Fruit fly (Drosophila melanogaster) whole organism, wandering third instar larva: ENCODE results near the gene Art8.
A peak's percentile ranks its signal among the peaks of the same experiment; 100 is the strongest.

ENCODE experiments used
- Abd-B ChIP-seq: fragments of >200 bp; optimal IDR thresholded peaks from 2 replicates; lab custom pipeline; 2017; ENCODE audit warnings: missing biosample characterization, missing genetic modification characterization
- CG32264 ChIP-seq: fragments of 200-800 bp; sonication (Bioruptor generic); optimal IDR thresholded peaks from 2 replicates; lab custom pipeline; 2016; ENCODE audit warnings: missing biosample characterization, missing genetic modification characterization
- CrebA ChIP-seq: fragments of 200-800 bp; sonication (Bioruptor generic); optimal IDR thresholded peaks from 2 replicates; lab custom pipeline; 2016; ENCODE audit warnings: missing biosample characterization, mild to moderate bottlenecking, missing genetic modification characterization, borderline replicate concordance
- Dfd ChIP-seq: fragments of >200 bp; optimal IDR thresholded peaks from 2 replicates; lab custom pipeline; 2017; ENCODE audit warnings: missing biosample characterization, missing genetic modification characterization
- Dif ChIP-seq: fragments of 200-275, 200-300 bp; sonication (Bioruptor generic); optimal IDR thresholded peaks from 2 replicates; lab custom pipeline; 2018; ENCODE audit warnings: missing biosample characterization, missing genetic modification characterization; ENCODE audit not compliant: partially characterized antibody
- GATAd ChIP-seq: sonication (Bioruptor generic); optimal IDR thresholded peaks from 2 replicates; lab custom pipeline; 2016; ENCODE audit warnings: missing biosample characterization, missing genetic modification characterization
- HLH106 ChIP-seq: fragments of 200-800 bp; optimal IDR thresholded peaks from 3 replicates; lab custom pipeline; 2019; ENCODE audit warnings: missing biosample characterization, mild to moderate bottlenecking, missing genetic modification characterization, moderate library complexity
- Hnf4 ChIP-seq: fragments of 200-800 bp; sonication (Bioruptor generic); optimal IDR thresholded peaks from 2 replicates; lab custom pipeline; 2016; ENCODE audit warnings: missing biosample characterization, mild to moderate bottlenecking, missing genetic modification characterization
- Hr78 ChIP-seq: fragments of >200 bp; optimal IDR thresholded peaks from 2 replicates; lab custom pipeline; 2017; ENCODE audit warnings: missing biosample characterization, missing genetic modification characterization
- Jra ChIP-seq: sonication (Bioruptor generic); optimal IDR thresholded peaks from 2 replicates; lab custom pipeline; 2016; ENCODE audit warnings: missing biosample characterization, missing genetic modification characterization
- Myc ChIP-seq: fragments of >200 bp; optimal IDR thresholded peaks from 2 replicates; lab custom pipeline; 2017
- N ChIP-seq: fragments of >200 bp; optimal IDR thresholded peaks from 2 replicates; lab custom pipeline; 2018; ENCODE audit warnings: missing biosample characterization, missing external identifiers, missing genetic modification characterization
- OdsH ChIP-seq: fragments of 200-800 bp; sonication (Bioruptor generic); optimal IDR thresholded peaks from 2 replicates; lab custom pipeline; 2016; ENCODE audit warnings: missing biosample characterization, mild to moderate bottlenecking, missing genetic modification characterization
- Rel ChIP-seq, 2 experiments: fragments of 200-800 bp; sonication (Bioruptor generic) in 1 of 2; optimal IDR thresholded peaks; 2 replicates in 1 of 2; 3 replicates in 1 of 2; lab custom pipeline; 2016 to 2019; ENCODE audit warnings: mild to moderate bottlenecking in 2 of 2, missing biosample characterization in 2 of 2, missing genetic modification characterization in 2 of 2, moderate library complexity in 1 of 2
- Sp1 ChIP-seq: fragments of 200-800 bp; sonication (Bioruptor generic); optimal IDR thresholded peaks from 3 replicates; lab custom pipeline; 2019; ENCODE audit warnings: missing biosample characterization, mild to moderate bottlenecking, missing genetic modification characterization, moderate library complexity
- br ChIP-seq: fragments of 200-800 bp; sonication (Bioruptor generic); optimal IDR thresholded peaks from 2 replicates; lab custom pipeline; 2016; ENCODE audit warnings: missing biosample characterization, missing genetic modification characterization
- brk ChIP-seq: fragments of 200-800 bp; sonication (Bioruptor generic); optimal IDR thresholded peaks from 2 replicates; lab custom pipeline; 2016; ENCODE audit warnings: missing biosample characterization, mild to moderate bottlenecking, missing genetic modification characterization
- dl ChIP-seq, 2 experiments: fragments of 175-275, 200-275 bp in 1 of 2; fragments of 200-275 bp in 1 of 2; sonication (Bioruptor generic); optimal IDR thresholded peaks; lab custom pipeline; 2018; ENCODE audit warnings: mild to moderate bottlenecking in 2 of 2, missing biosample characterization in 2 of 2, missing genetic modification characterization in 2 of 2, moderate library complexity in 2 of 2; ENCODE audit not compliant: partially characterized antibody in 2 of 2, insufficient read depth in 1 of 2
- dmrt93B ChIP-seq: fragments of 200-800 bp; sonication (Bioruptor generic); optimal IDR thresholded peaks from 2 replicates; lab custom pipeline; 2018; ENCODE audit warnings: missing biosample characterization, mild to moderate bottlenecking, missing genetic modification characterization
- dsf ChIP-seq: sonication (Bioruptor generic); optimal IDR thresholded peaks from 2 replicates; lab custom pipeline; 2016; ENCODE audit warnings: missing biosample characterization, missing genetic modification characterization, borderline replicate concordance
- ey ChIP-seq: fragments of 200-800 bp; sonication (Bioruptor generic); optimal IDR thresholded peaks from 2 replicates; lab custom pipeline; 2016; ENCODE audit warnings: missing biosample characterization, missing genetic modification characterization
- foxo ChIP-seq, 2 experiments: fragments of 200-800 bp; sonication (Bioruptor generic); optimal IDR thresholded peaks; 2 replicates in 1 of 2; 3 replicates in 1 of 2; lab custom pipeline; 2016 to 2017; ENCODE audit warnings: missing biosample characterization in 2 of 2, missing genetic modification characterization in 2 of 2
- fru ChIP-seq: fragments of 200-800 bp; sonication (Bioruptor generic); optimal IDR thresholded peaks from 3 replicates; lab custom pipeline; 2016; ENCODE audit warnings: missing biosample characterization, mild to moderate bottlenecking, missing genetic modification characterization
- h ChIP-seq: fragments of 200-800 bp; sonication (Bioruptor generic); optimal IDR thresholded peaks from 3 replicates; lab custom pipeline; 2016; ENCODE audit warnings: missing biosample characterization, mild to moderate bottlenecking, missing genetic modification characterization
- jim ChIP-seq: fragments of 175-275, 200-325 bp; sonication (Bioruptor generic); optimal IDR thresholded peaks from 2 replicates; lab custom pipeline; 2016; ENCODE audit warnings: missing biosample characterization, mild to moderate bottlenecking, missing genetic modification characterization
- pan ChIP-seq: fragments of >200 bp; optimal IDR thresholded peaks from 2 replicates; lab custom pipeline; 2017
- rgr ChIP-seq: fragments of 200-800 bp; sonication (Bioruptor generic); optimal IDR thresholded peaks from 3 replicates; lab custom pipeline; 2016; ENCODE audit warnings: missing biosample characterization, mild to moderate bottlenecking, missing genetic modification characterization
- sage ChIP-seq: fragments of 200-800 bp; sonication (Bioruptor generic); optimal IDR thresholded peaks from 2 replicates; lab custom pipeline; 2016; ENCODE audit warnings: missing biosample characterization, mild to moderate bottlenecking, missing genetic modification characterization
- sv ChIP-seq: fragments of 200-800 bp; sonication (Bioruptor generic); optimal IDR thresholded peaks from 3 replicates; lab custom pipeline; 2016; ENCODE audit warnings: missing biosample characterization, missing genetic modification characterization
- tai ChIP-seq: sonication (Bioruptor generic); optimal IDR thresholded peaks from 2 replicates; lab custom pipeline; 2016; ENCODE audit warnings: missing biosample characterization, missing genetic modification characterization
- usp ChIP-seq: fragments of >200 bp; optimal IDR thresholded peaks from 2 replicates; lab custom pipeline; 2017; ENCODE audit warnings: missing biosample characterization, missing genetic modification characterization
- woc ChIP-seq: sonication (Bioruptor generic); optimal IDR thresholded peaks from 2 replicates; lab custom pipeline; 2016; ENCODE audit warnings: missing biosample characterization, mild to moderate bottlenecking, missing genetic modification characterization

Gene Art8

dm6 chr2L:11041074-11041473 lies 30.2 kb upstream of the Art8 start:
- TF ChIP-seq usp (GFP tag; lab: Kevin White, UChicago) (no peak), Rel (GFP tag; optimal IDR thresholded peaks at IDR 0.05; lab: Kevin White, UChicago) (no peak), Rel (tag; optimal IDR thresholded peaks at IDR 0.05; lab: Kevin White, UChicago) (peak; percentile 3)

DNA sequence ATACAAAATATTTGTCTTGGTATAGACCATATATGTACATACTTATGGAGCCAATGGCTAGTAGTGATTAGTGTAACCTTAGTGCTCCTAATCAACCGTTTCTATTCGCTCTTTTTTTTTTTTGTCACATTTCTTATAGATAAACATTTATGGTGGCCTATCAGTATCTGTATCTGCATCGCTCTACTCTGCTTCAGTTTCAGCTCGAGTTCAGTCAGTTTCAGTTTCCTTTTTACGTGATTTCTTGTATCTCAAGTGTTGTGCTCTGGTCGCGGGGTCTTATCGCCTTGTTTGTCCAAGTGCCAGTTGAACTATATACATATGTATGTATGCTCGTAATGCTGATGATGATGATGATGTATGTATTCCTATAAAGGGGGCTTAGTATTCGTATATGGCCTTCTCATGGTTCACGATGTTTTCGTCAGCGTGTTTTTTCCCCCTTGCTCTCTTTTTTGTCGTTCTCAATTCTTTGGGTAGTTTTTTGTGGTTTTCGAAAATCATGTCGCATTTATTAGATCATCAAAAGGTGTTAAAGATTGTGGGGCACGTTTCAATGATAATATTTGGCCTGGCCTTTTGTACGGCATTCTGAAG lies 28.8 kb upstream of the Art8 start:
- TF ChIP-seq tai (no peak), br (no peak), CrebA (GFP tag; lab: Kevin White, UChicago) (no peak), Dif (GFP tag; lab: Kevin White, UChicago) (no peak), Sp1 (no peak)

DNA sequence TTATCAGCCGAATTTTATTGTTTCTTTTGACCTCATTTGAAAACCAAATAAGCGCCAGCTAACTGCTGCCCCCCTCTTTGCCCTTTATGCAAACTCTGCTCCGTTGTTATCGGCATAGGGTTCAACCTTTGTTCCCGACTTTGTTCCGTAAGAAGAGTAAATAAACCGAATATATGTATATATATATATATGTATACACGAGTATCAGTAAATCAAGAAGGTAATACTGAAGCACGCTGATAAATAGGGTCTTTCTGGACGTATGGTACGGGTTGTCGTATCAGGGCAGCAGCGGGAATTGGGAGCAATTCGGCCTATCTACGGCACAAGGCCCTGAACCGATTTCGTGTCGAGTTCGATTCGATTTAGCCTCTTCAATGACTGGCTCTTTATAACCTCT lies 28.0 kb upstream of the Art8 start:
- TF ChIP-seq h (GFP tag; lab: Kevin White, UChicago) (peak; percentile 34), CrebA (GFP tag; lab: Kevin White, UChicago) (no peak), rgr (GFP tag; lab: Kevin White, UChicago) (no peak), Abd-B (GFP tag; lab: Kevin White, UChicago) (no peak), tai (no peak), Rel (GFP tag; optimal IDR thresholded peaks at IDR 0.05; lab: Kevin White, UChicago) (no peak), Rel (tag; optimal IDR thresholded peaks at IDR 0.05; lab: Kevin White, UChicago) (peak; percentile 36), Jra (no peak), Sp1 (no peak), Dif (GFP tag; lab: Kevin White, UChicago) (peak; percentile 38), sage (GFP tag; lab: Kevin White, UChicago) (peak; percentile 11), Hr78 (GFP tag; lab: Kevin White, UChicago) (no peak), jim (GFP tag; lab: Kevin White, UChicago) (no peak), sv (GFP tag; lab: Kevin White, UChicago) (no peak), usp (GFP tag; lab: Kevin White, UChicago) (no peak), dmrt93B (GFP tag; lab: Kevin White, UChicago) (no peak), brk (peak; percentile 54), Hnf4 (GFP tag; lab: Kevin White, UChicago) (no peak), N (GFP tag; lab: Kevin White, UChicago) (no peak), dsf (no peak), pan (lab: Kevin White, UChicago) (no peak)

- TF ChIP-seq fru (peak; percentile 27), br (peak; percentile 36), sv (GFP tag; lab: Kevin White, UChicago) (peak; percentile 43), CG32264 (no peak), foxo (GFP tag; optimal IDR thresholded peaks at IDR 0.05; lab: Kevin White, UChicago) (no peak), tai (peak; percentile 43), rgr (GFP tag; lab: Kevin White, UChicago) (peak; percentile 16)
These were observed 27.0 kb upstream of the Art8 start for dm6 chr2L:11037583-11038517.

DNA sequence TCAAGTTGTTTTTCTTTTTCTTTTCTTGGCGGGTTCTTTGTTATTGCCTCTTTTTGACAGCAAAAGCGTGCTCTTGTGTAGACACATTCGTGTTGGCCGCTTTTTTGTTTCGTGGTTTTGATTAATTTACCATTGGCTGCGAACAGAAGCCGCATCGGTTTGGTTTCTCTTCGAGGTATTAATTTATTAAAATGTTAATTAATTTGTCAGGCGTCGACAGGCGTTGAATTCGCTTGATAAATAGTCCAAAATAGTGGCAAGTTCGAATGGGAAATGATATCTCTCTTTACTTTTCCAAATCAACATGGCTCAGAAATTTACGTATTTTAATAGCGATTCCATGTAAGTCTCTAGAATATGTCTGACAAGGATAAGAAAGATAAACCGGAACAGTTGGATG lies 23.6 kb upstream of the Art8 start, which contains the start of gene CG18666:
Gene CG18666, plus strand, starts transcription at position 301 of the 400 bp plus-strand sequence.
- no peak for TF ChIP-seq OdsH (GFP tag; lab: Kevin White, UChicago)
- TF ChIP-seq Myc (lab: Kevin White, UChicago) = no peak
- TF ChIP-seq Dif (GFP tag; lab: Kevin White, UChicago) = no peak
- TF ChIP-seq HLH106 = no peak
- no peak for TF ChIP-seq dl (GFP tag; optimal IDR thresholded peaks at IDR 0.05; lab: Kevin White, UChicago; ENCODE audit: insufficient read depth in 1 of 2, partially characterized antibody in 2 of 2)
- TF ChIP-seq h (GFP tag; lab: Kevin White, UChicago) = no peak
- no peak for TF ChIP-seq Jra
- TF ChIP-seq ey = no peak
- TF ChIP-seq Dfd (GFP tag; lab: Kevin White, UChicago) = no peak
- TF ChIP-seq woc (GFP tag; lab: Kevin White, UChicago) = no peak
- TF ChIP-seq Sp1 = no peak
- no peak for TF ChIP-seq Hnf4 (GFP tag; lab: Kevin White, UChicago)
- TF ChIP-seq dmrt93B (GFP tag; lab: Kevin White, UChicago) = no peak
- no peak for TF ChIP-seq GATAd (GFP tag; lab: Kevin White, UChicago)
